Fruit fly (Drosophila melanogaster): ENCODE results near the gene CG2701.

Gene CG2701

dm6 chrX:2742067-2742466, 21.9 kb upstream of the CG2701 start (continued):
- peak; percentile 81 for TF ChIP-seq sqz (GFP tag; optimal IDR thresholded peaks at IDR 0.05)

dm6 chrX:2740084-2740483, 20.0 kb upstream of the CG2701 start, which contains the start of gene kirre:
Gene kirre, plus strand, starts transcription at chrX:2740384.
- no peak for TF ChIP-seq CG4617 (GFP tag; optimal IDR thresholded peaks at IDR 0.05; ENCODE audit: borderline replicate concordance)
- TF ChIP-seq CG10565 (GFP tag; optimal IDR thresholded peaks at IDR 0.05), result no peak
- no peak for TF ChIP-seq CG6272 (GFP tag; IDR thresholded peaks at IDR 0.05)
- TF ChIP-seq CkIIα-i1 (GFP tag; IDR thresholded peaks at IDR 0.05), result no peak

- no peak for TF ChIP-seq Taf1 (GFP tag; IDR thresholded peaks at IDR 0.05)
- no peak for TF ChIP-seq CG10543 (GFP tag; optimal IDR thresholded peaks at IDR 0.05)
- TF ChIP-seq jigr1 (GFP tag; IDR thresholded peaks at IDR 0.05), result no peak
- TF ChIP-seq cg (GFP tag; optimal IDR thresholded peaks at IDR 0.05), result no peak
- peak; percentile 45 for TF ChIP-seq Myb (GFP tag; optimal IDR thresholded peaks at IDR 0.05)
- no peak for TF ChIP-seq Lim3 (GFP tag; IDR thresholded peaks at IDR 0.05)
- no peak for TF ChIP-seq NK7.1 (GFP tag; optimal IDR thresholded peaks at IDR 0.05)
- no peak for TF ChIP-seq CG6272 (GFP tag; IDR thresholded peaks at IDR 0.05)
- no peak for TF ChIP-seq CTCF (GFP tag; optimal IDR thresholded peaks at IDR 0.05)
- TF ChIP-seq CG9727 (GFP tag; optimal IDR thresholded peaks at IDR 0.05), result no peak
- TF ChIP-seq CG4854 (GFP tag; optimal IDR thresholded peaks at IDR 0.05), result no peak
- TF ChIP-seq nau (GFP tag; optimal IDR thresholded peaks at IDR 0.05), result no peak
- TF ChIP-seq CG18011 (GFP tag; optimal IDR thresholded peaks at IDR 0.05), result no peak
- TF ChIP-seq pb (GFP tag; optimal IDR thresholded peaks at IDR 0.05), result no peak
- TF ChIP-seq CG8089 (GFP tag; optimal IDR thresholded peaks at IDR 0.05), result no peak
- no peak for TF ChIP-seq Bdp1 (GFP tag; optimal IDR thresholded peaks at IDR 0.05)
- TF ChIP-seq TFAM (GFP tag; optimal IDR thresholded peaks at IDR 0.05), result no peak
- TF ChIP-seq Dbx (GFP tag; IDR thresholded peaks at IDR 0.05), result no peak
- no peak for TF ChIP-seq CHES-1-like (GFP tag; optimal IDR thresholded peaks at IDR 0.05)
- no peak for TF ChIP-seq gro (GFP tag; optimal IDR thresholded peaks at IDR 0.05)
- no peak for TF ChIP-seq schlank (tag; optimal IDR thresholded peaks at IDR 0.05)
- no peak for TF ChIP-seq CG12744 (GFP tag; optimal IDR thresholded peaks at IDR 0.05)
- TF ChIP-seq GATAe (GFP tag; conservative IDR thresholded peaks at IDR 0.05), result no peak
- TF ChIP-seq Side (GFP tag; optimal IDR thresholded peaks at IDR 0.05), result no peak
- no peak for TF ChIP-seq peb (GFP tag; IDR thresholded peaks at IDR 0.05)
- peak; percentile 26; the same call in 1 of the 2 replicates for TF ChIP-seq CG13287 (GFP tag; IDR thresholded peaks at IDR 0.05; ENCODE audit: partially characterized antibody)
- no peak for TF ChIP-seq CG34422 (GFP tag; IDR thresholded peaks at IDR 0.05)
- TF ChIP-seq Elba2 (GFP tag; optimal IDR thresholded peaks at IDR 0.05), result no peak
- TF ChIP-seq pfk (GFP tag; optimal IDR thresholded peaks at IDR 0.05), result no peak
- no peak for TF ChIP-seq CG4360 (GFP tag; IDR thresholded peaks at IDR 0.05)
- peak; percentile 65 for TF ChIP-seq vvl (GFP tag; IDR thresholded peaks at IDR 0.05)
- TF ChIP-seq ranshi (GFP tag; IDR thresholded peaks at IDR 0.05), result no peak
- no peak for TF ChIP-seq Trl (optimal IDR thresholded peaks at IDR 0.05)
- no peak for TF ChIP-seq Trl (GFP tag; optimal IDR thresholded peaks at IDR 0.05)
- TF ChIP-seq MBD-R2 (GFP tag; IDR thresholded peaks at IDR 0.05), result peak; percentile 63
- no peak for TF ChIP-seq seq (GFP tag; IDR thresholded peaks at IDR 0.05)
- no peak for TF ChIP-seq CG12104 (GFP tag; optimal IDR thresholded peaks at IDR 0.05)
- peak; percentile 0 for TF ChIP-seq CG10267 (tag; optimal IDR thresholded peaks at IDR 0.05)
- peak; percentile 68 for TF ChIP-seq CG15514 (GFP tag; optimal IDR thresholded peaks at IDR 0.05)
- no peak for TF ChIP-seq otp (GFP tag; IDR thresholded peaks at IDR 0.05)
- no peak for TF ChIP-seq luna (GFP tag; optimal IDR thresholded peaks at IDR 0.05)
- no peak for TF ChIP-seq CG16779 (GFP tag; IDR thresholded peaks at IDR 0.05)
- no peak for TF ChIP-seq lbe (GFP tag; optimal IDR thresholded peaks at IDR 0.05)
- no peak for TF ChIP-seq CG4730 (GFP tag; IDR thresholded peaks at IDR 0.05)
- TF ChIP-seq crp (GFP tag; optimal IDR thresholded peaks at IDR 0.05), result peak in 1 of 2 experiments; percentile 45
- TF ChIP-seq Atf6 (GFP tag; IDR thresholded peaks at IDR 0.05), result no peak
Observed at dm6 chrX:2738663-2739062, 18.5 kb upstream of the CG2701 start, which contains the start of gene crm. Gene crm, minus strand, starts transcription at chrX:2738773.

Measured in whole organism, embryonic.